Worm (Caenorhabditis elegans) whole organism, L2 larva: Measurements from ENCODE around the gene M88.3.

Experiments
- C34F6.9 ChIP-seq: fragments of 150-350 bp; optimal IDR thresholded peaks from 2 replicates; lab custom pipeline; 2014; ENCODE audit warnings: missing biosample characterization, missing genetic modification characterization
- F13H6.1 ChIP-seq: sonication (generic microtip); optimal IDR thresholded peaks from 2 replicates; lab custom pipeline; 2016; ENCODE audit warnings: missing genetic modification characterization, missing compliant biosample characterization
- R02D3.7 ChIP-seq: fragments of 150-350 bp; optimal IDR thresholded peaks from 2 replicates; lab custom pipeline; 2014; ENCODE audit warnings: missing biosample characterization, missing genetic modification characterization
- Y55F3AM.14 ChIP-seq: fragments of 200-800 bp; sonication (Bioruptor generic); optimal IDR thresholded peaks from 2 replicates; lab custom pipeline; 2018; ENCODE audit warnings: mild to moderate bottlenecking, missing genetic modification characterization, missing compliant biosample characterization
- ZK546.5 ChIP-seq: sonication (generic microtip); optimal IDR thresholded peaks from 2 replicates; lab custom pipeline; 2017; ENCODE audit warnings: missing biosample characterization, missing genetic modification characterization
- alr-1 ChIP-seq: fragments of 150-350 bp; optimal IDR thresholded peaks from 2 replicates; lab custom pipeline; 2014; ENCODE audit warnings: missing biosample characterization, missing genetic modification characterization
- aly-2 ChIP-seq: fragments of 150-350 bp; optimal IDR thresholded peaks from 2 replicates; lab custom pipeline; 2014; ENCODE audit warnings: missing biosample characterization, missing genetic modification characterization
- ama-1 ChIP-seq: fragments of 150-350 bp; optimal IDR thresholded peaks from 2 replicates; lab custom pipeline; 2018; ENCODE audit warnings: inconsistent platforms
- blmp-1 ChIP-seq: sonication (generic microtip); optimal IDR thresholded peaks from 2 replicates; lab custom pipeline; 2017; ENCODE audit warnings: missing genetic modification characterization, mild to moderate bottlenecking, missing compliant biosample characterization, antibody characterized with exemption, moderate library complexity; ENCODE audit not compliant: insufficient read depth
- ceh-16 ChIP-seq: fragments of 150-350 bp; optimal IDR thresholded peaks from 2 replicates; lab custom pipeline; 2014; ENCODE audit warnings: missing biosample characterization, missing genetic modification characterization
- ceh-82 ChIP-seq: fragments of 150-350 bp; optimal IDR thresholded peaks from 2 replicates; lab custom pipeline; 2014; ENCODE audit warnings: missing biosample characterization, missing genetic modification characterization
- crh-2 ChIP-seq: sonication (generic microtip); optimal IDR thresholded peaks from 2 replicates; lab custom pipeline; 2017; ENCODE audit warnings: missing biosample characterization, missing genetic modification characterization
- dmd-4 ChIP-seq: sonication (generic microtip); optimal IDR thresholded peaks from 2 replicates; lab custom pipeline; 2017; ENCODE audit warnings: missing biosample characterization, missing genetic modification characterization
- egl-27 ChIP-seq: sonication (generic microtip); optimal IDR thresholded peaks from 3 replicates; lab custom pipeline; 2017; ENCODE audit warnings: missing biosample characterization, missing genetic modification reagents, missing genetic modification characterization
- elt-1 ChIP-seq: fragments of 150-350 bp; optimal IDR thresholded peaks from 2 replicates; lab custom pipeline; 2014; ENCODE audit warnings: missing biosample characterization, missing genetic modification characterization
- elt-3 ChIP-seq: sonication (generic microtip); optimal IDR thresholded peaks from 2 replicates; lab custom pipeline; 2017; ENCODE audit warnings: missing biosample characterization, missing genetic modification characterization
- fos-1 ChIP-seq: fragments of 150-350 bp; optimal IDR thresholded peaks from 2 replicates; lab custom pipeline; 2014; ENCODE audit warnings: missing biosample characterization, missing genetic modification characterization
- gmeb-1 ChIP-seq: fragments of 150-350 bp; optimal IDR thresholded peaks from 2 replicates; lab custom pipeline; 2014; ENCODE audit warnings: missing biosample characterization, missing genetic modification characterization
- lin-11 ChIP-seq: fragments of 150-350 bp; sonication (generic microtip); optimal IDR thresholded peaks from 2 replicates; lab custom pipeline; 2014; ENCODE audit warnings: missing biosample characterization, missing genetic modification characterization, inconsistent platforms, mixed read lengths
- lin-13 ChIP-seq: fragments of 150-350 bp; optimal IDR thresholded peaks from 2 replicates; lab custom pipeline; 2014; ENCODE audit warnings: missing biosample characterization, missing genetic modification reagents, missing genetic modification characterization
- lin-39 ChIP-seq: fragments of 150-350 bp; optimal IDR thresholded peaks from 2 replicates; lab custom pipeline; 2014; ENCODE audit warnings: missing biosample characterization, missing genetic modification reagents, missing genetic modification characterization
- lsy-2 ChIP-seq, 2 experiments: fragments of 150-350 bp in 1 of 2; sonication (generic microtip) in 1 of 2; optimal IDR thresholded peaks; 2 replicates each; lab custom pipeline; 2014 to 2017; ENCODE audit warnings: missing biosample characterization in 2 of 2, missing genetic modification characterization in 2 of 2
- mab-5 ChIP-seq: fragments of 150-350 bp; optimal IDR thresholded peaks from 2 replicates; lab custom pipeline; 2014; ENCODE audit warnings: missing biosample characterization, missing genetic modification characterization
- mbf-1 ChIP-seq: sonication (generic microtip); optimal IDR thresholded peaks from 2 replicates; lab custom pipeline; 2017; ENCODE audit warnings: missing biosample characterization, missing genetic modification characterization
- mdl-1 ChIP-seq, 2 experiments: fragments of 150-350 bp in 1 of 2; sonication (generic microtip) in 1 of 2; optimal IDR thresholded peaks; 2 replicates each; lab custom pipeline; 2017; ENCODE audit warnings: missing biosample characterization in 2 of 2, missing genetic modification characterization in 2 of 2
- nhr-10 ChIP-seq: sonication (generic microtip); optimal IDR thresholded peaks from 2 replicates; lab custom pipeline; 2017; ENCODE audit warnings: missing biosample characterization, missing genetic modification characterization
- nhr-11 ChIP-seq: fragments of 150-350 bp; optimal IDR thresholded peaks from 2 replicates; lab custom pipeline; 2014; ENCODE audit warnings: missing biosample characterization, missing genetic modification characterization
- nhr-12 ChIP-seq: fragments of 150-350 bp; optimal IDR thresholded peaks from 2 replicates; lab custom pipeline; 2014; ENCODE audit warnings: missing biosample characterization, missing genetic modification characterization
- nhr-129 ChIP-seq: fragments of 150-350 bp; optimal IDR thresholded peaks from 2 replicates; lab custom pipeline; 2014; ENCODE audit warnings: missing biosample characterization, missing genetic modification characterization
- nhr-21 ChIP-seq: fragments of 150-350 bp; optimal IDR thresholded peaks from 2 replicates; lab custom pipeline; 2014; ENCODE audit warnings: missing biosample characterization, missing genetic modification characterization
- nhr-23 ChIP-seq: fragments of 150-350 bp; optimal IDR thresholded peaks from 2 replicates; lab custom pipeline; 2014; ENCODE audit warnings: missing biosample characterization, missing genetic modification reagents, missing genetic modification characterization
- nhr-237 ChIP-seq: fragments of 150-350 bp; optimal IDR thresholded peaks from 2 replicates; lab custom pipeline; 2014; ENCODE audit warnings: missing biosample characterization, missing genetic modification characterization
- nhr-25 ChIP-seq: fragments of 150-350 bp; sonication (generic microtip); optimal IDR thresholded peaks from 3 replicates; lab custom pipeline; 2014; ENCODE audit warnings: missing biosample characterization, missing genetic modification characterization
- nhr-6 ChIP-seq: fragments of 150-350 bp; optimal IDR thresholded peaks from 2 replicates; lab custom pipeline; 2014; ENCODE audit warnings: missing biosample characterization, missing genetic modification characterization
- nhr-77 ChIP-seq: fragments of 150-350 bp; optimal IDR thresholded peaks from 2 replicates; lab custom pipeline; 2014; ENCODE audit warnings: missing biosample characterization, missing genetic modification characterization
- peb-1 ChIP-seq: fragments of 150-350 bp; optimal IDR thresholded peaks from 2 replicates; lab custom pipeline; 2014; ENCODE audit warnings: missing biosample characterization, missing genetic modification characterization
- sem-4 ChIP-seq: fragments of 150-350 bp; optimal IDR thresholded peaks from 2 replicates; lab custom pipeline; 2014; ENCODE audit warnings: missing biosample characterization, missing genetic modification reagents, missing genetic modification characterization
- skn-1 ChIP-seq: sonication (generic microtip); optimal IDR thresholded peaks from 2 replicates; lab custom pipeline; 2017; ENCODE audit warnings: missing biosample characterization, missing genetic modification characterization
- sma-3 ChIP-seq: sonication (generic microtip); optimal IDR thresholded peaks from 2 replicates; lab custom pipeline; 2016; ENCODE audit warnings: missing genetic modification reagents, missing genetic modification characterization, missing compliant biosample characterization
- sma-9 ChIP-seq, 2 experiments: fragments of 150-350 bp in 1 of 2; sonication (generic microtip) in 1 of 2; optimal IDR thresholded peaks; 2 replicates each; lab custom pipeline; 2014 to 2016; ENCODE audit warnings: missing genetic modification characterization in 2 of 2, mild to moderate bottlenecking in 1 of 2, missing biosample characterization in 1 of 2, missing compliant biosample characterization in 1 of 2, missing genetic modification reagents in 1 of 2, moderate library complexity in 1 of 2
- snpc-4 ChIP-seq: fragments of 150-350 bp; optimal IDR thresholded peaks from 2 replicates; lab custom pipeline; 2014; ENCODE audit warnings: missing biosample characterization, missing genetic modification characterization
- unc-39 ChIP-seq: fragments of 150-350 bp; optimal IDR thresholded peaks from 2 replicates; lab custom pipeline; 2014; ENCODE audit warnings: missing biosample characterization, missing genetic modification characterization
- unc-55 ChIP-seq: fragments of 150-350 bp; sonication (generic microtip); optimal IDR thresholded peaks from 3 replicates; lab custom pipeline; 2014; ENCODE audit warnings: missing biosample characterization, missing genetic modification reagents, missing genetic modification characterization
- unc-62 ChIP-seq: fragments of 150-350 bp; optimal IDR thresholded peaks from 2 replicates; lab custom pipeline; 2014; ENCODE audit warnings: missing biosample characterization, missing genetic modification reagents, missing genetic modification characterization
- zag-1 ChIP-seq: fragments of 150-350 bp; optimal IDR thresholded peaks from 2 replicates; lab custom pipeline; 2014; ENCODE audit warnings: missing biosample characterization, missing genetic modification characterization
- ztf-1 ChIP-seq: fragments of 200-800 bp; sonication (Bioruptor generic); conservative IDR thresholded peaks from 2 replicates; pipeline ENCODE4 v1.3.6; 2022; ENCODE audit warnings: missing genetic modification characterization, missing compliant biosample characterization
- ztf-11 ChIP-seq: sonication (generic microtip); optimal IDR thresholded peaks from 2 replicates; lab custom pipeline; 2017; ENCODE audit warnings: missing biosample characterization, missing genetic modification characterization
- ztf-4 ChIP-seq: fragments of 150-350 bp; optimal IDR thresholded peaks from 2 replicates; lab custom pipeline; 2014; ENCODE audit warnings: missing biosample characterization, missing genetic modification characterization

The M88.3 gene

ce11 chrIII:4495685-4496084, 49.2 kb downstream of the M88.3 start:
- no peak for TF ChIP-seq ztf-1 (GFP tag; lab: Robert Waterston, UW)
- no peak for TF ChIP-seq ceh-16 (tag; lab: Kevin White, UChicago)
- TF ChIP-seq lin-39 (tag; lab: Kevin White, UChicago): no peak
- no peak for TF ChIP-seq lin-11 (tag; lab: Kevin White, UChicago)

ce11 chrIII:4495250-4495649, 49.6 kb downstream of the M88.3 start:
- peak; percentile 52 for TF ChIP-seq nhr-25 (tag; lab: Kevin White, UChicago)
- TF ChIP-seq ceh-16 (tag; lab: Kevin White, UChicago): peak; percentile 26
- TF ChIP-seq sma-3 (GFP tag; lab: Kevin White, UChicago): peak; percentile 29
- TF ChIP-seq dmd-4: no peak
- peak; percentile 49 for TF ChIP-seq blmp-1 (tag; lab: Kevin White, UChicago)
- TF ChIP-seq sma-9 (GFP tag; optimal IDR thresholded peaks at IDR 0.05; lab: Kevin White, UChicago): peak; percentile 61
- no peak for TF ChIP-seq sma-9 (tag; optimal IDR thresholded peaks at IDR 0.05; lab: Kevin White, UChicago)
- TF ChIP-seq nhr-21: peak; percentile 14
- TF ChIP-seq elt-1 (tag; lab: Kevin White, UChicago): no peak

- peak; percentile 78 for TF ChIP-seq crh-2 (tag; lab: Kevin White, UChicago)
- TF ChIP-seq dmd-4: no peak
- no peak for TF ChIP-seq ztf-1 (GFP tag; lab: Robert Waterston, UW)
- TF ChIP-seq unc-39: no peak
- TF ChIP-seq alr-1 (tag; lab: Kevin White, UChicago): no peak
- TF ChIP-seq fos-1: peak; percentile 75
- no peak for TF ChIP-seq aly-2 (tag; lab: Kevin White, UChicago)
- TF ChIP-seq mbf-1 (tag; lab: Kevin White, UChicago): no peak
- no peak for TF ChIP-seq elt-3
- no peak for TF ChIP-seq mdl-1 (tag; optimal IDR thresholded peaks at IDR 0.05; lab: Kevin White, UChicago)
- no peak for TF ChIP-seq egl-27 (tag; lab: Kevin White, UChicago)
- peak; percentile 24 for TF ChIP-seq blmp-1 (tag; lab: Kevin White, UChicago)
- peak; percentile 73 for TF ChIP-seq gmeb-1 (tag; lab: Kevin White, UChicago)
- TF ChIP-seq elt-1 (tag; lab: Kevin White, UChicago): no peak
- TF ChIP-seq unc-62 (GFP tag; lab: Kevin White, UChicago): no peak
- TF ChIP-seq sem-4 (tag; lab: Kevin White, UChicago): no peak
- no peak for TF ChIP-seq mab-5 (tag; lab: Kevin White, UChicago)
- TF ChIP-seq C34F6.9 (tag; lab: Kevin White, UChicago): peak; percentile 35
- no peak for TF ChIP-seq nhr-11 (tag; lab: Kevin White, UChicago)
- TF ChIP-seq nhr-12 (tag; lab: Kevin White, UChicago): no peak
- TF ChIP-seq lsy-2 (tag; optimal IDR thresholded peaks at IDR 0.05; lab: Kevin White, UChicago): peak in 1 of 2 experiments; percentile 62
- TF ChIP-seq snpc-4: no peak
- no peak for TF ChIP-seq Y55F3AM.14 (GFP tag; lab: Kevin White, UChicago)
- no peak for TF ChIP-seq R02D3.7
- peak; percentile 83 for TF ChIP-seq nhr-21
- TF ChIP-seq peb-1 (tag; lab: Kevin White, UChicago): no peak
- TF ChIP-seq nhr-237 (tag; lab: Kevin White, UChicago): no peak
- peak; percentile 76 for TF ChIP-seq nhr-129 (tag; lab: Kevin White, UChicago)
- TF ChIP-seq lin-11 (tag; lab: Kevin White, UChicago): no peak
- TF ChIP-seq unc-55 (GFP tag; lab: Kevin White, UChicago): no peak
- peak; percentile 74 for TF ChIP-seq sma-9 (GFP tag; optimal IDR thresholded peaks at IDR 0.05; lab: Kevin White, UChicago)
- no peak for TF ChIP-seq sma-9 (tag; optimal IDR thresholded peaks at IDR 0.05; lab: Kevin White, UChicago)
- no peak for TF ChIP-seq nhr-10 (tag; lab: Kevin White, UChicago)
- TF ChIP-seq F13H6.1 (tag; lab: Kevin White, UChicago): peak; percentile 37
- peak; percentile 85 for TF ChIP-seq sma-3 (GFP tag; lab: Kevin White, UChicago)
- TF ChIP-seq ztf-11: no peak
- no peak for TF ChIP-seq ama-1 (lab: Kevin White, UChicago)
- peak; percentile 81 for TF ChIP-seq nhr-25 (tag; lab: Kevin White, UChicago)
- no peak for TF ChIP-seq ZK546.5 (tag; lab: Kevin White, UChicago)
- no peak for TF ChIP-seq nhr-77 (tag; lab: Kevin White, UChicago)
- no peak for TF ChIP-seq zag-1
- TF ChIP-seq ztf-4 (tag; lab: Kevin White, UChicago): no peak
- TF ChIP-seq lin-39 (tag; lab: Kevin White, UChicago): no peak
- TF ChIP-seq nhr-6: peak; percentile 49
- no peak for TF ChIP-seq ceh-16 (tag; lab: Kevin White, UChicago)
- no peak for TF ChIP-seq skn-1 (tag; lab: Kevin White, UChicago)
- peak; percentile 49 for TF ChIP-seq lin-13 (GFP tag; lab: Kevin White, UChicago)
- TF ChIP-seq nhr-23: no peak
- no peak for TF ChIP-seq ceh-82 (tag; lab: Kevin White, UChicago)
Measured at ce11 chrIII:4494541-4495010, 50.3 kb downstream of the M88.3 start.
